Fruit fly (Drosophila melanogaster) whole organism, embryonic: ENCODE results near the gene CG44437.

ENCODE experiments used
- Bgb ChIP-seq: fragments of 200-800 bp; sonication (Bioruptor generic); IDR thresholded peaks from 2 replicates; pipeline ENCODE4 v1.3.6; 2022; ENCODE audit warnings: missing biosample characterization, missing genetic modification characterization; ENCODE audit not compliant: partially characterized antibody
- CG11696 ChIP-seq: fragments of 200-800 bp; sonication (Bioruptor generic); IDR thresholded peaks from 2 replicates; pipeline ENCODE4 v1.3.6; 2022; ENCODE audit warnings: missing biosample characterization, missing genetic modification characterization
- CG11723 ChIP-seq: fragments of 200-800 bp; sonication (Bioruptor generic); optimal IDR thresholded peaks from 2 replicates; lab custom pipeline; 2017; ENCODE audit warnings: missing biosample characterization, mild to moderate bottlenecking, missing genetic modification characterization
- CG13775 ChIP-seq: fragments of 200-800 bp; sonication (Bioruptor generic); optimal IDR thresholded peaks from 3 replicates; lab custom pipeline; 2017; ENCODE audit warnings: missing biosample characterization, mild to moderate bottlenecking, missing genetic modification characterization
- CG14667 ChIP-seq: fragments of 200-800 bp; sonication (Bioruptor generic); IDR thresholded peaks from 2 replicates; pipeline ENCODE4 v1.3.6; 2022; ENCODE audit warnings: missing biosample characterization, missing genetic modification characterization
- CG14965 ChIP-seq: fragments of 200-800 bp; sonication (Bioruptor generic); optimal IDR thresholded peaks from 2 replicates; lab custom pipeline; 2016; ENCODE audit warnings: missing biosample characterization, missing genetic modification characterization, borderline replicate concordance
- CG15011 ChIP-seq: fragments of 200-800 bp; sonication (Bioruptor generic); optimal IDR thresholded peaks from 3 replicates; lab custom pipeline; 2018; ENCODE audit warnings: missing biosample characterization, mild to moderate bottlenecking, missing genetic modification characterization
- CG15479 ChIP-seq: fragments of 200-800 bp; sonication (Bioruptor generic); optimal IDR thresholded peaks from 3 replicates; lab custom pipeline; 2019; ENCODE audit warnings: missing biosample characterization, mild to moderate bottlenecking, missing genetic modification characterization, moderate library complexity
- CG1602 ChIP-seq: fragments of 200-800 bp; sonication (Bioruptor generic); optimal IDR thresholded peaks from 3 replicates; lab custom pipeline; 2016; ENCODE audit warnings: missing biosample characterization, missing genetic modification characterization
- CG1603 ChIP-seq: fragments of 200-800 bp; sonication (Bioruptor generic); optimal IDR thresholded peaks from 2 replicates; lab custom pipeline; 2019; ENCODE audit warnings: missing biosample characterization, mild to moderate bottlenecking, missing genetic modification characterization, moderate library complexity
- CG17612 ChIP-seq: fragments of 200-800 bp; sonication (Bioruptor generic); IDR thresholded peaks from 2 replicates; pipeline ENCODE4 v1.3.6; 2022; ENCODE audit warnings: missing biosample characterization, missing genetic modification characterization
- CG2120 ChIP-seq: fragments of 200-800 bp; sonication (Bioruptor generic); optimal IDR thresholded peaks from 3 replicates; lab custom pipeline; 2016; ENCODE audit warnings: missing biosample characterization, missing genetic modification characterization
- CG33557 ChIP-seq: fragments of 200-800 bp; sonication (Bioruptor generic); optimal IDR thresholded peaks from 2 replicates; lab custom pipeline; 2019; ENCODE audit warnings: missing biosample characterization, mild to moderate bottlenecking, missing genetic modification characterization, moderate library complexity
- CG34376 ChIP-seq: fragments of 200-800 bp; sonication (Bioruptor generic); optimal IDR thresholded peaks from 2 replicates; lab custom pipeline; 2018; ENCODE audit warnings: missing biosample characterization, mild to moderate bottlenecking, missing genetic modification characterization
- CG3847 ChIP-seq: fragments of 200-800 bp; sonication (Bioruptor generic); IDR thresholded peaks from 2 replicates; pipeline ENCODE4 v1.3.6; 2022; ENCODE audit warnings: missing biosample characterization, missing genetic modification characterization
- CG6791 ChIP-seq: fragments of 200-800 bp; sonication (Bioruptor generic); IDR thresholded peaks from 3 replicates; pipeline ENCODE4 v1.3.6; 2022; ENCODE audit warnings: missing biosample characterization, missing genetic modification characterization; ENCODE audit not compliant: partially characterized antibody
- CG8281 ChIP-seq: fragments of 200-800 bp; sonication (Bioruptor generic); optimal IDR thresholded peaks from 2 replicates; lab custom pipeline; 2018; ENCODE audit warnings: missing biosample characterization, mild to moderate bottlenecking, missing genetic modification characterization, moderate library complexity
- CG8290 ChIP-seq, 3 experiments: fragments of 200-800 bp; sonication (Bioruptor generic); optimal IDR thresholded peaks; 2 replicates each; lab custom pipeline; 2016 to 2019; ENCODE audit warnings: missing biosample characterization in 3 of 3, missing genetic modification characterization in 3 of 3, mild to moderate bottlenecking in 2 of 3, moderate library complexity in 1 of 3
- CG8388 ChIP-seq: fragments of 200-800 bp; sonication (Bioruptor generic); optimal IDR thresholded peaks from 2 replicates; lab custom pipeline; 2019; ENCODE audit warnings: missing biosample characterization, mild to moderate bottlenecking, missing genetic modification characterization, moderate library complexity
- CoRest ChIP-seq: fragments of 200-800 bp; sonication (Bioruptor generic); optimal IDR thresholded peaks from 3 replicates; lab custom pipeline; 2018; ENCODE audit warnings: missing biosample characterization, mild to moderate bottlenecking, missing genetic modification characterization, moderate library complexity
- Dbx ChIP-seq: fragments of 200-800 bp; sonication (Bioruptor generic); IDR thresholded peaks from 3 replicates; pipeline ENCODE4 v1.3.6; 2022; ENCODE audit warnings: missing biosample characterization, missing genetic modification characterization
- E2f1 ChIP-seq: fragments of 200-800 bp; sonication (Bioruptor generic); IDR thresholded peaks from 2 replicates; pipeline ENCODE4 v1.3.6; 2022; ENCODE audit warnings: missing biosample characterization, missing genetic modification characterization
- E2f2 ChIP-seq: fragments of 200-800 bp; sonication (Bioruptor generic); IDR thresholded peaks from 2 replicates; pipeline ENCODE4 v1.3.6; 2022; ENCODE audit warnings: missing biosample characterization, missing genetic modification characterization
- Eip74EF ChIP-seq, 2 experiments: fragments of 200-800 bp in 1 of 2; fragments of >200 bp in 1 of 2; sonication (Bioruptor generic) in 1 of 2; optimal IDR thresholded peaks; 2 replicates each; lab custom pipeline; 2017 to 2019; ENCODE audit warnings: missing biosample characterization in 2 of 2, missing genetic modification characterization in 2 of 2, mild to moderate bottlenecking in 1 of 2, moderate library complexity in 1 of 2
- HLH54F ChIP-seq: fragments of 200-800 bp; sonication (Bioruptor generic); optimal IDR thresholded peaks from 3 replicates; lab custom pipeline; 2016; ENCODE audit warnings: missing biosample characterization, missing genetic modification characterization
- HLHmδ ChIP-seq: fragments of 200-800 bp; sonication (Bioruptor generic); optimal IDR thresholded peaks from 2 replicates; lab custom pipeline; 2018; ENCODE audit warnings: missing biosample characterization, mild to moderate bottlenecking, missing genetic modification characterization, moderate library complexity
- HmgZ ChIP-seq: fragments of 200-800 bp; sonication (Bioruptor generic); optimal IDR thresholded peaks from 2 replicates; lab custom pipeline; 2018; ENCODE audit warnings: missing biosample characterization, mild to moderate bottlenecking, missing genetic modification characterization
- Meics ChIP-seq: fragments of 200-800 bp; sonication (Bioruptor generic); optimal IDR thresholded peaks from 2 replicates; lab custom pipeline; 2017; ENCODE audit warnings: missing biosample characterization, mild to moderate bottlenecking, missing genetic modification characterization
- Rx ChIP-seq: fragments of 200-800 bp; sonication (Bioruptor generic); IDR thresholded peaks from 2 replicates; pipeline ENCODE4 v1.3.6; 2022; ENCODE audit warnings: missing biosample characterization, missing genetic modification characterization
- abd-A ChIP-seq: fragments of 200-800 bp; sonication (Bioruptor generic); optimal IDR thresholded peaks from 3 replicates; lab custom pipeline; 2019; ENCODE audit warnings: missing biosample characterization, mild to moderate bottlenecking, missing genetic modification characterization, moderate library complexity
- ap ChIP-seq: fragments of 200-800 bp; sonication (Bioruptor generic); IDR thresholded peaks from 2 replicates; pipeline ENCODE4 v1.3.6; 2022; ENCODE audit warnings: missing biosample characterization, missing genetic modification characterization
- bbx ChIP-seq: fragments of 200-800 bp; sonication (Bioruptor generic); IDR thresholded peaks from 2 replicates; pipeline ENCODE4 v1.3.6; 2022; ENCODE audit warnings: missing biosample characterization, missing genetic modification characterization; ENCODE audit not compliant: partially characterized antibody
- bsh ChIP-seq, 2 experiments: fragments of 200-800 bp; sonication (Bioruptor generic); optimal IDR thresholded peaks; 2 replicates each; lab custom pipeline; 2017 to 2018; ENCODE audit warnings: mild to moderate bottlenecking in 2 of 2, missing biosample characterization in 2 of 2, missing genetic modification characterization in 2 of 2, moderate library complexity in 1 of 2
- cg ChIP-seq: fragments of 200-800 bp; sonication (Bioruptor generic); optimal IDR thresholded peaks from 3 replicates; lab custom pipeline; 2019; ENCODE audit warnings: missing biosample characterization, mild to moderate bottlenecking, missing genetic modification characterization, moderate library complexity
- corto ChIP-seq: fragments of 200-800 bp; sonication (Bioruptor generic); optimal IDR thresholded peaks from 2 replicates; lab custom pipeline; 2016; ENCODE audit warnings: missing biosample characterization, mild to moderate bottlenecking, missing genetic modification characterization, moderate library complexity
- cwo ChIP-seq: fragments of 200-800 bp; sonication (Bioruptor generic); optimal IDR thresholded peaks from 3 replicates; lab custom pipeline; 2017; ENCODE audit warnings: missing biosample characterization, missing genetic modification characterization, mild to moderate bottlenecking, moderate library complexity, missing genetic modification reagents
- disco-r ChIP-seq: fragments of 200-800 bp; sonication (Bioruptor generic); optimal IDR thresholded peaks from 2 replicates; lab custom pipeline; 2016; ENCODE audit warnings: missing biosample characterization, missing genetic modification characterization
- dmrt99B ChIP-seq: fragments of 200-800 bp; sonication (Bioruptor generic); optimal IDR thresholded peaks from 2 replicates; lab custom pipeline; 2018; ENCODE audit warnings: missing biosample characterization, mild to moderate bottlenecking, missing genetic modification characterization, moderate library complexity
- fru ChIP-seq: fragments of >200 bp; optimal IDR thresholded peaks from 2 replicates; lab custom pipeline; 2017
- jumu ChIP-seq: fragments of 200-800 bp; sonication (Bioruptor generic); optimal IDR thresholded peaks from 3 replicates; lab custom pipeline; 2016; ENCODE audit warnings: missing biosample characterization, missing genetic modification characterization
- maf-S ChIP-seq: fragments of 200-800 bp; sonication (Bioruptor generic); optimal IDR thresholded peaks from 2 replicates; lab custom pipeline; 2016; ENCODE audit warnings: missing biosample characterization, missing genetic modification characterization
- psq ChIP-seq: fragments of 200-800 bp; sonication (Bioruptor generic); optimal IDR thresholded peaks from 2 replicates; lab custom pipeline; 2017; ENCODE audit warnings: missing biosample characterization, missing genetic modification characterization
- slbo ChIP-seq: fragments of 200-800 bp; sonication (Bioruptor generic); IDR thresholded peaks from 2 replicates; pipeline ENCODE4 v1.3.6; 2022; ENCODE audit warnings: missing biosample characterization, missing genetic modification characterization
- slou ChIP-seq: fragments of 200-800 bp; sonication (Bioruptor generic); optimal IDR thresholded peaks from 3 replicates; lab custom pipeline; 2016; ENCODE audit warnings: missing biosample characterization, missing genetic modification characterization
- vvl ChIP-seq: fragments of 200-800 bp; sonication (Bioruptor generic); IDR thresholded peaks from 2 replicates; pipeline ENCODE4 v1.3.6; 2022; ENCODE audit warnings: missing biosample characterization, missing genetic modification characterization
- wdn ChIP-seq: fragments of 200-800 bp; sonication (Bioruptor generic); IDR thresholded peaks from 2 replicates; pipeline ENCODE4 v1.3.6; 2022; ENCODE audit warnings: missing biosample characterization, missing genetic modification characterization

CG44437 gene

dm6 chrX:13233811-13234737 is 32.0 kb upstream of the CG44437 start (continued):
- TF ChIP-seq slou (GFP tag; lab: Kevin White, UChicago) (peak; percentile 77), CG6791 (no peak), CG15479 (GFP tag; lab: Kevin White, UChicago) (peak; percentile 74), CG11723 (GFP tag; lab: Kevin White, UChicago) (peak; percentile 51), CG14667 (GFP tag; lab: Robert Waterston, UW) (peak; percentile 67), cwo (GFP tag; lab: Kevin White, UChicago) (peak; percentile 55), CG33557 (GFP tag; lab: Kevin White, UChicago) (peak; percentile 94), Bgb (GFP tag; lab: Robert Waterston, UW) (no peak), CG13775 (GFP tag; lab: Kevin White, UChicago) (peak; percentile 89), CG1603 (peak; percentile 79), Meics (GFP tag; lab: Kevin White, UChicago) (peak; percentile 67), HLHmδ (GFP tag; lab: Kevin White, UChicago) (no peak), Eip74EF (GFP tag; optimal IDR thresholded peaks at IDR 0.05; lab: Kevin White, UChicago) (peak in 1 of 2 experiments; percentile 67), vvl (GFP tag; lab: Robert Waterston, UW) (peak; percentile 95), CG34376 (GFP tag; lab: Kevin White, UChicago) (no peak), HLH54F (GFP tag; lab: Kevin White, UChicago) (peak; percentile 54), maf-S (GFP tag; lab: Kevin White, UChicago) (peak; percentile 74), CG15011 (GFP tag; lab: Kevin White, UChicago) (peak; percentile 82), CG17612 (peak; percentile 16; the same call in 1 of the 2 replicates), jumu (GFP tag; lab: Kevin White, UChicago) (peak; percentile 88), CoRest (tag; lab: Kevin White, UChicago) (peak; percentile 85), psq (peak; percentile 55), bsh (GFP tag; optimal IDR thresholded peaks at IDR 0.05; lab: Kevin White, UChicago) (peak; percentile 35 to 84), corto (GFP tag; lab: Kevin White, UChicago) (peak; percentile 57), Dbx (GFP tag; lab: Robert Waterston, UW) (peak; percentile 79), disco-r (GFP tag; lab: Kevin White, UChicago) (peak; percentile 55), CG11696 (GFP tag; lab: Robert Waterston, UW) (peak; percentile 55; the same call in 1 of the 2 replicates), abd-A (peak; percentile 17), CG14965 (GFP tag; lab: Kevin White, UChicago) (peak; percentile 55), CG2120 (GFP tag; lab: Kevin White, UChicago) (peak; percentile 74), fru (lab: Kevin White, UChicago) (no peak), wdn (peak; percentile 32), CG8281 (tag; lab: Kevin White, UChicago) (peak; percentile 56), CG1602 (GFP tag; lab: Kevin White, UChicago) (peak; percentile 81), bbx (no peak), CG8290 (GFP tag; optimal IDR thresholded peaks at IDR 0.05; lab: Kevin White, UChicago) (peak; percentile 76), CG8290 (tag; optimal IDR thresholded peaks at IDR 0.05; lab: Kevin White, UChicago) (peak; percentile 14 to 34), CG8388 (peak; percentile 80), slbo (GFP tag; lab: Robert Waterston, UW) (peak; percentile 78), Rx (GFP tag; lab: Robert Waterston, UW) (peak; percentile 69; the same call in 1 of the 2 replicates), cg (GFP tag; lab: Kevin White, UChicago) (peak; percentile 26), E2f2 (GFP tag; lab: Robert Waterston, UW) (peak; percentile 59; the same call in 1 of the 2 replicates), ap (GFP tag; lab: Robert Waterston, UW) (peak; percentile 62), HmgZ (tag; lab: Kevin White, UChicago) (peak; percentile 33), dmrt99B (tag; lab: Kevin White, UChicago) (peak; percentile 70), CG3847 (GFP tag; lab: Robert Waterston, UW) (peak; percentile 70), E2f1 (GFP tag; lab: Robert Waterston, UW) (peak; percentile 79)
